Worm (Caenorhabditis elegans) whole organism, mixed stage, embryonic: ENCODE data around the gene srw-12.
"Not testable (repeated sequence)": the region's sequence is repeated elsewhere in the genome, so short reads cannot be mapped to it uniquely, and the experiment has no call there.

Source experiments
- M03D4.4 ChIP-seq: sonication (generic microtip); optimal IDR thresholded peaks from 2 replicates; lab custom pipeline; 2017; ENCODE audit warnings: mild to moderate bottlenecking, missing genetic modification characterization, missing compliant biosample characterization
- blmp-1 ChIP-seq: fragments of 150-350 bp; optimal IDR thresholded peaks from 2 replicates; lab custom pipeline; 2014; ENCODE audit warnings: missing biosample characterization, missing genetic modification characterization
- ceh-39 ChIP-seq: fragments of 150-350 bp; optimal IDR thresholded peaks from 2 replicates; lab custom pipeline; 2014; ENCODE audit warnings: missing biosample characterization, missing genetic modification characterization
- ceh-43 ChIP-seq: fragments of 200-800 bp; sonication (Bioruptor generic); optimal IDR thresholded peaks from 2 replicates; lab custom pipeline; 2018; ENCODE audit warnings: mild to moderate bottlenecking, missing genetic modification characterization, moderate library complexity, missing compliant biosample characterization
- ces-1 ChIP-seq: fragments of 150-350 bp; optimal IDR thresholded peaks from 2 replicates; lab custom pipeline; 2014; ENCODE audit warnings: missing biosample characterization, missing genetic modification reagents, missing genetic modification characterization
- cnd-1 ChIP-seq: fragments of 200-800 bp; sonication (Bioruptor generic); optimal IDR thresholded peaks from 2 replicates; lab custom pipeline; 2018; ENCODE audit warnings: mild to moderate bottlenecking, missing genetic modification characterization, missing compliant biosample characterization
- drap-1 ChIP-seq: fragments of 200-800 bp; sonication (Bioruptor generic); optimal IDR thresholded peaks from 3 replicates; lab custom pipeline; 2018; ENCODE audit warnings: mild to moderate bottlenecking, missing genetic modification characterization, missing compliant biosample characterization
- elt-1 ChIP-seq: sonication (generic microtip); optimal IDR thresholded peaks from 2 replicates; lab custom pipeline; 2017; ENCODE audit warnings: missing genetic modification characterization, mild to moderate bottlenecking, missing compliant biosample characterization, antibody characterized with exemption, moderate library complexity, borderline replicate concordance; ENCODE audit not compliant: insufficient read depth
- elt-3 ChIP-seq: fragments of 150-350 bp; optimal IDR thresholded peaks from 2 replicates; lab custom pipeline; 2014; ENCODE audit warnings: missing biosample characterization, missing genetic modification characterization
- flh-1 ChIP-seq: fragments of 200-800 bp; sonication (Bioruptor generic); optimal IDR thresholded peaks from 2 replicates; lab custom pipeline; 2018; ENCODE audit warnings: mild to moderate bottlenecking, missing genetic modification characterization, moderate library complexity, missing compliant biosample characterization
- ham-2 ChIP-seq: fragments of 200-800 bp; sonication (Bioruptor generic); optimal IDR thresholded peaks from 2 replicates; lab custom pipeline; 2018; ENCODE audit warnings: mild to moderate bottlenecking, missing genetic modification characterization, missing compliant biosample characterization
- lin-13 ChIP-seq: fragments of 150-350 bp; optimal IDR thresholded peaks from 2 replicates; lab custom pipeline; 2014; ENCODE audit warnings: missing biosample characterization, missing genetic modification characterization
- lin-32 ChIP-seq: fragments of 200-800 bp; sonication (Bioruptor generic); optimal IDR thresholded peaks from 2 replicates; lab custom pipeline; 2018; ENCODE audit warnings: mild to moderate bottlenecking, missing genetic modification characterization, missing compliant biosample characterization
- lsy-2 ChIP-seq: fragments of 150-350 bp; optimal IDR thresholded peaks from 2 replicates; lab custom pipeline; 2014; ENCODE audit warnings: missing biosample characterization, missing genetic modification characterization
- mab-5 ChIP-seq: fragments of 150-350 bp; optimal IDR thresholded peaks from 2 replicates; lab custom pipeline; 2014; ENCODE audit warnings: missing biosample characterization, missing genetic modification characterization
- mep-1 ChIP-seq: fragments of 150-350 bp; optimal IDR thresholded peaks from 2 replicates; lab custom pipeline; 2017; ENCODE audit warnings: missing biosample characterization, missing genetic modification reagents, missing genetic modification characterization, inconsistent platforms
- nhr-12 ChIP-seq: fragments of 150-350 bp; optimal IDR thresholded peaks from 2 replicates; lab custom pipeline; 2014; ENCODE audit warnings: missing biosample characterization, missing genetic modification characterization
- nhr-2 ChIP-seq: fragments of 150-350 bp; optimal IDR thresholded peaks from 2 replicates; lab custom pipeline; 2014; ENCODE audit warnings: missing biosample characterization, missing genetic modification characterization
- nhr-237 ChIP-seq: fragments of 150-350 bp; optimal IDR thresholded peaks from 2 replicates; lab custom pipeline; 2014; ENCODE audit warnings: missing biosample characterization, missing genetic modification characterization
- nhr-28 ChIP-seq: fragments of 150-350 bp; optimal IDR thresholded peaks from 2 replicates; lab custom pipeline; 2014; ENCODE audit warnings: missing biosample characterization, missing genetic modification characterization
- nhr-76 ChIP-seq: sonication (generic microtip); optimal IDR thresholded peaks from 2 replicates; lab custom pipeline; 2017; ENCODE audit warnings: missing biosample characterization, missing genetic modification characterization
- pha-4 ChIP-seq: fragments of 150-350 bp; optimal IDR thresholded peaks from 2 replicates; lab custom pipeline; 2018; ENCODE audit warnings: missing biosample characterization, missing genetic modification reagents, missing genetic modification characterization
- sem-2 ChIP-seq: fragments of 200-800 bp; sonication (Bioruptor generic); optimal IDR thresholded peaks from 2 replicates; lab custom pipeline; 2018; ENCODE audit warnings: mild to moderate bottlenecking, missing genetic modification characterization, missing compliant biosample characterization
- snpc-4 ChIP-seq: fragments of 150-350 bp; optimal IDR thresholded peaks from 2 replicates; lab custom pipeline; 2014; ENCODE audit warnings: missing biosample characterization, missing genetic modification characterization
- sptf-1 ChIP-seq: sonication (generic microtip); optimal IDR thresholded peaks from 2 replicates; lab custom pipeline; 2017; ENCODE audit warnings: mild to moderate bottlenecking, missing genetic modification characterization, moderate library complexity, missing compliant biosample characterization
- tbx-8 ChIP-seq: fragments of 200-800 bp; sonication (Bioruptor generic); optimal IDR thresholded peaks from 2 replicates; lab custom pipeline; 2018; ENCODE audit warnings: mild to moderate bottlenecking, missing genetic modification characterization, moderate library complexity, missing compliant biosample characterization
- unc-39 ChIP-seq: fragments of 150-350 bp; optimal IDR thresholded peaks from 2 replicates; lab custom pipeline; 2014; ENCODE audit warnings: missing biosample characterization, missing genetic modification characterization
- unc-62 ChIP-seq: fragments of 150-350 bp; optimal IDR thresholded peaks from 2 replicates; lab custom pipeline; 2014; ENCODE audit warnings: missing biosample characterization, missing genetic modification reagents, missing genetic modification characterization
- zip-8 ChIP-seq: fragments of 150-350 bp; optimal IDR thresholded peaks from 2 replicates; lab custom pipeline; 2014; ENCODE audit warnings: missing biosample characterization, missing genetic modification characterization
- ztf-11 ChIP-seq: fragments of 150-350 bp; optimal IDR thresholded peaks from 2 replicates; lab custom pipeline; 2014; ENCODE audit warnings: missing biosample characterization, missing genetic modification characterization

Gene srw-12

ce11 chrV:15211869-15212268 is 26.6 kb downstream of the srw-12 start, which contains the start of gene sri-24:
TSS of gene sri-24 (plus strand) at chrV:15212169.
- not testable (repeated sequence) for TF ChIP-seq mep-1; ztf-11 (tag; lab: Kevin White, UChicago); elt-3 (tag; lab: Kevin White, UChicago)

ce11 chrV:15207681-15208080 is 30.8 kb downstream of the srw-12 start, which contains the start of gene C41G6.12:
TSS of gene C41G6.12 (minus strand) at chrV:15207781.
- not testable (repeated sequence) for TF ChIP-seq unc-39, nhr-28, pha-4 (tag; lab: Kevin White, UChicago)

ce11 chrV:15199768-15200167 is 38.7 kb downstream of the srw-12 start, which contains the start of gene Y75B12B.10:
TSS of gene Y75B12B.10 (plus strand) at chrV:15200068.
- TF ChIP-seq nhr-12: no peak
- TF ChIP-seq unc-39 (tag; lab: Kevin White, UChicago): no peak
- no peak for TF ChIP-seq unc-62 (GFP tag; lab: Kevin White, UChicago)
- no peak for TF ChIP-seq M03D4.4 (tag; lab: Kevin White, UChicago)
- no peak for TF ChIP-seq mab-5 (tag; lab: Kevin White, UChicago)
- no peak for TF ChIP-seq flh-1 (GFP tag; lab: Kevin White, UChicago)
- TF ChIP-seq sem-2 (GFP tag; lab: Kevin White, UChicago): no peak
- TF ChIP-seq ceh-39 (tag; lab: Kevin White, UChicago): no peak
- TF ChIP-seq blmp-1: no peak

ce11 chrV:15197955-15198354 is 40.5 kb downstream of the srw-12 start, which contains the start of gene srw-1:
TSS of gene srw-1 (plus strand) at chrV:15198255.
- TF ChIP-seq sem-2 (GFP tag; lab: Kevin White, UChicago) (no peak), ces-1 (GFP tag; lab: Kevin White, UChicago) (no peak), snpc-4 (tag; lab: Kevin White, UChicago) (no peak), nhr-2 (no peak), nhr-28 (tag; lab: Kevin White, UChicago) (no peak), drap-1 (GFP tag; lab: Kevin White, UChicago) (no peak), ceh-39 (tag; lab: Kevin White, UChicago) (no peak), ceh-43 (no peak), mab-5 (tag; lab: Kevin White, UChicago) (no peak)
- TF ChIP-seq, all 35 proteins: peak for 0

ce11 chrV:15193909-15194308 is 44.5 kb downstream of the srw-12 start, which contains the start of gene Y75B12B.13:
TSS of gene Y75B12B.13 (minus strand) at chrV:15194009.
- TF ChIP-seq nhr-76 (tag; lab: Kevin White, UChicago) (no peak), lsy-2 (no peak), blmp-1 (no peak), ceh-43 (no peak), tbx-8 (GFP tag; lab: Kevin White, UChicago) (no peak), unc-62 (GFP tag; lab: Kevin White, UChicago) (no peak), lin-32 (GFP tag; lab: Kevin White, UChicago) (no peak), nhr-237 (tag; lab: Kevin White, UChicago) (no peak), ces-1 (GFP tag; lab: Kevin White, UChicago) (no peak), ceh-39 (tag; lab: Kevin White, UChicago) (no peak), ztf-11 (tag; lab: Kevin White, UChicago) (no peak), M03D4.4 (tag; lab: Kevin White, UChicago) (no peak), drap-1 (GFP tag; lab: Kevin White, UChicago) (no peak), sem-2 (GFP tag; lab: Kevin White, UChicago) (no peak), ham-2 (GFP tag; lab: Kevin White, UChicago) (no peak), elt-1 (tag; lab: Kevin White, UChicago) (no peak)

- no peak for TF ChIP-seq sem-2 (GFP tag; lab: Kevin White, UChicago)
- no peak for TF ChIP-seq zip-8 (tag; lab: Kevin White, UChicago)
Measured at ce11 chrV:15192377-15192776, 46.1 kb downstream of the srw-12 start, which contains the start of gene plc-2. TSS of gene plc-2 (plus strand) at chrV:15192572.

- TF ChIP-seq sem-2 (GFP tag; lab: Kevin White, UChicago) (no peak), elt-3 (tag; lab: Kevin White, UChicago) (no peak), drap-1 (GFP tag; lab: Kevin White, UChicago) (no peak), nhr-28 (tag; lab: Kevin White, UChicago) (no peak), cnd-1 (no peak), ham-2 (GFP tag; lab: Kevin White, UChicago) (no peak), lin-13 (no peak), flh-1 (GFP tag; lab: Kevin White, UChicago) (no peak), elt-1 (tag; lab: Kevin White, UChicago) (no peak), blmp-1 (no peak), lin-32 (GFP tag; lab: Kevin White, UChicago) (no peak), nhr-2 (no peak), ztf-11 (tag; lab: Kevin White, UChicago) (no peak), ces-1 (GFP tag; lab: Kevin White, UChicago) (no peak), snpc-4 (tag; lab: Kevin White, UChicago) (no peak), nhr-76 (tag; lab: Kevin White, UChicago) (no peak), sptf-1 (tag; lab: Kevin White, UChicago) (no peak)
Measured at ce11 chrV:15191971-15192370, 46.5 kb downstream of the srw-12 start.
